Worm (Caenorhabditis elegans) whole organism, L1 larva: Measurements from ENCODE around the gene Y1B5A.1.

Source experiments
- efl-3 ChIP-seq: fragments of 200-800 bp; sonication (Bioruptor generic); optimal IDR thresholded peaks from 2 replicates; lab custom pipeline; 2018; ENCODE audit warnings: mild to moderate bottlenecking, missing genetic modification characterization, missing compliant biosample characterization
- fkh-10 ChIP-seq: sonication (generic microtip); optimal IDR thresholded peaks from 2 replicates; lab custom pipeline; 2017; ENCODE audit warnings: missing biosample characterization, missing genetic modification reagents, missing genetic modification characterization
- fkh-8 ChIP-seq: sonication (generic microtip); optimal IDR thresholded peaks from 2 replicates; lab custom pipeline; 2016; ENCODE audit warnings: mild to moderate bottlenecking, missing genetic modification characterization, missing compliant biosample characterization
- grh-1 ChIP-seq: fragments of 200-800 bp; sonication (Bioruptor generic); IDR thresholded peaks from 2 replicates; pipeline ENCODE4 v1.3.6; 2022; ENCODE audit warnings: missing genetic modification reagents, missing genetic modification characterization, missing compliant biosample characterization
- hlh-4 ChIP-seq: sonication (generic microtip); optimal IDR thresholded peaks from 2 replicates; lab custom pipeline; 2016; ENCODE audit warnings: mild to moderate bottlenecking, missing genetic modification characterization, missing compliant biosample characterization
- lsy-2 ChIP-seq, 2 experiments: fragments of 150-350 bp; optimal IDR thresholded peaks; 2 replicates each; lab custom pipeline; 2014; ENCODE audit warnings: missing biosample characterization in 2 of 2, missing genetic modification characterization in 2 of 2
- nhr-11 ChIP-seq: fragments of 150-350 bp; optimal IDR thresholded peaks from 2 replicates; lab custom pipeline; 2014; ENCODE audit warnings: missing biosample characterization, missing genetic modification characterization
- nhr-90 ChIP-seq: sonication (generic microtip); optimal IDR thresholded peaks from 2 replicates; lab custom pipeline; 2016; ENCODE audit warnings: mild to moderate bottlenecking, missing genetic modification characterization, missing compliant biosample characterization; ENCODE audit not compliant: poor library complexity
- pag-3 ChIP-seq: sonication (generic microtip); optimal IDR thresholded peaks from 2 replicates; lab custom pipeline; 2017; ENCODE audit warnings: missing genetic modification characterization, mild to moderate bottlenecking, missing compliant biosample characterization, antibody characterized with exemption, borderline replicate concordance; ENCODE audit not compliant: insufficient read depth
- tbx-2 ChIP-seq: sonication (generic microtip); optimal IDR thresholded peaks from 2 replicates; lab custom pipeline; 2016; ENCODE audit warnings: missing genetic modification characterization, missing compliant biosample characterization
- unc-130 ChIP-seq: fragments of 150-350 bp; optimal IDR thresholded peaks from 2 replicates; lab custom pipeline; 2017; ENCODE audit warnings: missing biosample characterization, missing genetic modification characterization, inconsistent platforms
- zip-4 ChIP-seq: fragments of 200-800 bp; sonication (Bioruptor generic); optimal IDR thresholded peaks from 2 replicates; lab custom pipeline; 2018; ENCODE audit warnings: mild to moderate bottlenecking, missing genetic modification characterization, moderate library complexity, missing compliant biosample characterization
- ztf-11 ChIP-seq, 2 experiments: sonication (generic microtip); optimal IDR thresholded peaks; 2 replicates each; lab custom pipeline; 2016 to 2017; ENCODE audit warnings: missing genetic modification characterization in 2 of 2, missing biosample characterization in 1 of 2, missing compliant biosample characterization in 1 of 2

- TF ChIP-seq zip-4 (GFP tag; lab: Kevin White, UChicago) (no peak), grh-1 (GFP tag; lab: Robert Waterston, UW) (no peak), nhr-90 (tag; lab: Kevin White, UChicago) (no peak), unc-130 (tag; lab: Kevin White, UChicago) (no peak), ztf-11 (tag; optimal IDR thresholded peaks at IDR 0.05; lab: Kevin White, UChicago) (no peak), hlh-4 (tag; lab: Kevin White, UChicago) (no peak), tbx-2 (tag; lab: Kevin White, UChicago) (no peak), fkh-10 (GFP tag; lab: Kevin White, UChicago) (no peak), nhr-11 (no peak), pag-3 (tag; lab: Kevin White, UChicago) (no peak), lsy-2 (tag; optimal IDR thresholded peaks at IDR 0.05; lab: Kevin White, UChicago) (no peak), efl-3 (GFP tag; lab: Kevin White, UChicago) (no peak), fkh-8 (tag; lab: Kevin White, UChicago) (no peak)
Observed at ce11 chrX:7085067-7085466, at the start of gene Y1B5A.1.
